Worm (Caenorhabditis elegans): ENCODE data around the gene cox-16.

The cox-16 gene

ce11 chrV:5570433-5570832 is 34.4 kb upstream of the cox-16 start, which contains the start of gene glb-6:
Gene glb-6 (minus strand): TSS chrV:5570533.
- TF ChIP-seq tbx-37 (GFP tag; conservative IDR thresholded peaks at IDR 0.05), result no peak
- no peak for TF ChIP-seq tra-4 (tag; optimal IDR thresholded peaks at IDR 0.05)
- TF ChIP-seq F13C5.2 (tag; optimal IDR thresholded peaks at IDR 0.05), result no peak
- no peak for TF ChIP-seq ets-7 (tag; optimal IDR thresholded peaks at IDR 0.05)
- no peak for TF ChIP-seq pes-1 (GFP tag; IDR thresholded peaks at IDR 0.05)
- TF ChIP-seq ceh-36 (tag; optimal IDR thresholded peaks at IDR 0.05), result no peak

ce11 chrV:5567119-5567518 is 31.1 kb upstream of the cox-16 start, which contains the start of gene C18C4.7:
Gene C18C4.7 (minus strand): TSS chrV:5567219.
- TF ChIP-seq hmbx-1 (tag; optimal IDR thresholded peaks at IDR 0.05) (no peak), F13C5.2 (tag; optimal IDR thresholded peaks at IDR 0.05) (no peak), hnd-1 (tag; optimal IDR thresholded peaks at IDR 0.05) (no peak), pes-1 (GFP tag; IDR thresholded peaks at IDR 0.05) (no peak), ama-1 (optimal IDR thresholded peaks at IDR 0.05) (no peak), sea-1 (GFP tag; conservative IDR thresholded peaks at IDR 0.05) (no peak), tbx-37 (GFP tag; conservative IDR thresholded peaks at IDR 0.05) (no peak), ceh-13 (GFP tag; optimal IDR thresholded peaks at IDR 0.05) (no peak), ets-7 (tag; optimal IDR thresholded peaks at IDR 0.05) (no peak)

ce11 chrV:5559882-5560281 is 23.8 kb upstream of the cox-16 start:
- TF ChIP-seq ceh-36 (tag; optimal IDR thresholded peaks at IDR 0.05) (no peak), scrt-1 (GFP tag; IDR thresholded peaks at IDR 0.05) (no peak), F13C5.2 (tag; optimal IDR thresholded peaks at IDR 0.05) (no peak), hmg-4 (GFP tag; optimal IDR thresholded peaks at IDR 0.05) (no peak), ets-7 (tag; optimal IDR thresholded peaks at IDR 0.05) (no peak), ama-1 (optimal IDR thresholded peaks at IDR 0.05) (no peak), tbx-37 (GFP tag; conservative IDR thresholded peaks at IDR 0.05) (no peak), flt-1 (GFP tag; IDR thresholded peaks at IDR 0.05) (no peak), B0310.2 (tag; optimal IDR thresholded peaks at IDR 0.05) (no peak), tra-4 (tag; optimal IDR thresholded peaks at IDR 0.05) (no peak), aly-1 (tag; optimal IDR thresholded peaks at IDR 0.05) (no peak), hmbx-1 (tag; optimal IDR thresholded peaks at IDR 0.05) (no peak), tbx-11 (GFP tag; IDR thresholded peaks at IDR 0.05) (no peak)

- no peak for TF ChIP-seq F13C5.2 (tag; optimal IDR thresholded peaks at IDR 0.05)
- TF ChIP-seq B0310.2 (tag; optimal IDR thresholded peaks at IDR 0.05), result no peak
- no peak for TF ChIP-seq hmbx-1 (tag; optimal IDR thresholded peaks at IDR 0.05)
- no peak for TF ChIP-seq hnd-1 (tag; optimal IDR thresholded peaks at IDR 0.05)
- no peak for TF ChIP-seq ets-7 (tag; optimal IDR thresholded peaks at IDR 0.05)
- TF ChIP-seq ama-1 (optimal IDR thresholded peaks at IDR 0.05), result no peak
- TF ChIP-seq sea-1 (GFP tag; conservative IDR thresholded peaks at IDR 0.05), result no peak
- no peak for TF ChIP-seq tbx-11 (GFP tag; IDR thresholded peaks at IDR 0.05)
- no peak for TF ChIP-seq ceh-36 (tag; optimal IDR thresholded peaks at IDR 0.05)
- TF ChIP-seq flt-1 (GFP tag; IDR thresholded peaks at IDR 0.05), result no peak
- TF ChIP-seq ceh-13 (GFP tag; optimal IDR thresholded peaks at IDR 0.05), result no peak
- TF ChIP-seq aly-1 (tag; optimal IDR thresholded peaks at IDR 0.05), result no peak
- no peak for TF ChIP-seq hmg-4 (GFP tag; optimal IDR thresholded peaks at IDR 0.05)
- no peak for TF ChIP-seq scrt-1 (GFP tag; IDR thresholded peaks at IDR 0.05)
- no peak for TF ChIP-seq tra-4 (tag; optimal IDR thresholded peaks at IDR 0.05)
- TF ChIP-seq pes-1 (GFP tag; IDR thresholded peaks at IDR 0.05), result no peak
These were observed 22.5 kb upstream of the cox-16 start, which contains the start of gene glb-5 for ce11 chrV:5558590-5558989. Gene glb-5 (plus strand): TSS chrV:5558890.

- TF ChIP-seq tbx-37 (GFP tag; conservative IDR thresholded peaks at IDR 0.05), result no peak
- TF ChIP-seq tbx-11 (GFP tag; IDR thresholded peaks at IDR 0.05), result no peak
- TF ChIP-seq ama-1 (optimal IDR thresholded peaks at IDR 0.05), result no peak
- no peak for TF ChIP-seq tra-4 (tag; optimal IDR thresholded peaks at IDR 0.05)
- no peak for TF ChIP-seq flt-1 (GFP tag; IDR thresholded peaks at IDR 0.05)
- no peak for TF ChIP-seq ets-7 (tag; optimal IDR thresholded peaks at IDR 0.05)
- TF ChIP-seq aly-1 (tag; optimal IDR thresholded peaks at IDR 0.05), result no peak
- TF ChIP-seq pes-1 (GFP tag; IDR thresholded peaks at IDR 0.05), result no peak
- TF ChIP-seq scrt-1 (GFP tag; IDR thresholded peaks at IDR 0.05), result no peak
- TF ChIP-seq hmbx-1 (tag; optimal IDR thresholded peaks at IDR 0.05), result no peak
These were observed 12.5 kb upstream of the cox-16 start for ce11 chrV:5548497-5548896.

ce11 chrV:5548051-5548450 is 12.0 kb upstream of the cox-16 start, which contains the start of gene ugt-48:
Gene ugt-48 (minus strand): TSS chrV:5548062.
- TF ChIP-seq scrt-1 (GFP tag; IDR thresholded peaks at IDR 0.05) (no peak), F13C5.2 (tag; optimal IDR thresholded peaks at IDR 0.05) (no peak), tra-4 (tag; optimal IDR thresholded peaks at IDR 0.05) (no peak), tbx-37 (GFP tag; conservative IDR thresholded peaks at IDR 0.05) (no peak), ceh-36 (tag; optimal IDR thresholded peaks at IDR 0.05) (no peak), pes-1 (GFP tag; IDR thresholded peaks at IDR 0.05) (no peak), ceh-13 (GFP tag; optimal IDR thresholded peaks at IDR 0.05) (no peak), hmg-4 (GFP tag; optimal IDR thresholded peaks at IDR 0.05) (no peak), tbx-11 (GFP tag; IDR thresholded peaks at IDR 0.05) (no peak), hnd-1 (tag; optimal IDR thresholded peaks at IDR 0.05) (no peak)

- TF ChIP-seq hnd-1 (tag; optimal IDR thresholded peaks at IDR 0.05), result no peak
- no peak for TF ChIP-seq scrt-1 (GFP tag; IDR thresholded peaks at IDR 0.05)
- TF ChIP-seq ceh-13 (GFP tag; optimal IDR thresholded peaks at IDR 0.05), result no peak
- TF ChIP-seq sea-1 (GFP tag; conservative IDR thresholded peaks at IDR 0.05), result no peak
- no peak for TF ChIP-seq ets-7 (tag; optimal IDR thresholded peaks at IDR 0.05)
- no peak for TF ChIP-seq B0310.2 (tag; optimal IDR thresholded peaks at IDR 0.05)
- no peak for TF ChIP-seq flt-1 (GFP tag; IDR thresholded peaks at IDR 0.05)
- TF ChIP-seq hmbx-1 (tag; optimal IDR thresholded peaks at IDR 0.05), result no peak
- TF ChIP-seq ceh-36 (tag; optimal IDR thresholded peaks at IDR 0.05), result no peak
- no peak for TF ChIP-seq ama-1 (optimal IDR thresholded peaks at IDR 0.05)
- no peak for TF ChIP-seq F13C5.2 (tag; optimal IDR thresholded peaks at IDR 0.05)
- TF ChIP-seq tbx-37 (GFP tag; conservative IDR thresholded peaks at IDR 0.05), result no peak
These were observed 2.5 kb upstream of the cox-16 start, which contains the start of gene cft-1 for ce11 chrV:5538500-5538899. Gene cft-1 (plus strand): TSS chrV:5538800.

ce11 chrV:5535774-5536173 is 269 bp downstream of the cox-16 start, which contains the start of gene C24G6.8:
Gene C24G6.8 (minus strand): TSS chrV:5535874.
- TF ChIP-seq ceh-13 (GFP tag; optimal IDR thresholded peaks at IDR 0.05), result no peak
- TF ChIP-seq tra-4 (tag; optimal IDR thresholded peaks at IDR 0.05), result no peak
- TF ChIP-seq F13C5.2 (tag; optimal IDR thresholded peaks at IDR 0.05), result no peak
- TF ChIP-seq hmbx-1 (tag; optimal IDR thresholded peaks at IDR 0.05), result no peak
- TF ChIP-seq scrt-1 (GFP tag; IDR thresholded peaks at IDR 0.05), result no peak
- TF ChIP-seq aly-1 (tag; optimal IDR thresholded peaks at IDR 0.05), result no peak
- no peak for TF ChIP-seq flt-1 (GFP tag; IDR thresholded peaks at IDR 0.05)
- TF ChIP-seq ceh-36 (tag; optimal IDR thresholded peaks at IDR 0.05), result no peak
- no peak for TF ChIP-seq tbx-11 (GFP tag; IDR thresholded peaks at IDR 0.05)
- no peak for TF ChIP-seq pes-1 (GFP tag; IDR thresholded peaks at IDR 0.05)
- no peak for TF ChIP-seq ama-1 (optimal IDR thresholded peaks at IDR 0.05)
- TF ChIP-seq sea-1 (GFP tag; conservative IDR thresholded peaks at IDR 0.05), result no peak
- no peak for TF ChIP-seq ets-7 (tag; optimal IDR thresholded peaks at IDR 0.05)
- TF ChIP-seq B0310.2 (tag; optimal IDR thresholded peaks at IDR 0.05), result no peak
- no peak for TF ChIP-seq hnd-1 (tag; optimal IDR thresholded peaks at IDR 0.05)
- TF ChIP-seq hmg-4 (GFP tag; optimal IDR thresholded peaks at IDR 0.05), result no peak
- no peak for TF ChIP-seq tbx-37 (GFP tag; conservative IDR thresholded peaks at IDR 0.05)
